Fruit fly (Drosophila melanogaster): ENCODE measurements around the gene Hsc70-4.

Gene Hsc70-4

dm6 chr3R:15293005-15293877 is 50.8 kb downstream of the Hsc70-4 start (continued):
- TF ChIP-seq MTF-1 (GFP tag; optimal IDR thresholded peaks at IDR 0.05; ENCODE audit: borderline replicate concordance) (no peak), Eip74EF (GFP tag; optimal IDR thresholded peaks at IDR 0.05) (peak in 1 of 2 experiments; percentile 25), gfzf (GFP tag; optimal IDR thresholded peaks at IDR 0.05) (no peak), dimm (GFP tag; IDR thresholded peaks at IDR 0.05) (no peak), HmgD (GFP tag; optimal IDR thresholded peaks at IDR 0.05) (no peak), CG8359 (GFP tag; optimal IDR thresholded peaks at IDR 0.05; ENCODE audit: borderline replicate concordance) (no peak), Sox100B (GFP tag; optimal IDR thresholded peaks at IDR 0.05) (peak; percentile 29), CG9727 (GFP tag; optimal IDR thresholded peaks at IDR 0.05) (peak; percentile 6), CG13123 (GFP tag; optimal IDR thresholded peaks at IDR 0.05) (no peak), CG2199 (GFP tag; IDR thresholded peaks at IDR 0.05) (no peak), CG1832 (GFP tag; optimal IDR thresholded peaks at IDR 0.05) (no peak), Deaf1 (tag; optimal IDR thresholded peaks at IDR 0.05) (no peak), ssp (GFP tag; IDR thresholded peaks at IDR 0.05) (no peak), Lpt (GFP tag; optimal IDR thresholded peaks at IDR 0.05) (no peak), amos (GFP tag; IDR thresholded peaks at IDR 0.05; ENCODE audit: partially characterized antibody) (no peak), CG9609 (GFP tag; optimal IDR thresholded peaks at IDR 0.05) (no peak), sens-2 (GFP tag; IDR thresholded peaks at IDR 0.05) (no peak), ci (GFP tag; IDR thresholded peaks at IDR 0.05) (no peak), CG8924 (tag; optimal IDR thresholded peaks at IDR 0.05) (no peak), jing (GFP tag; optimal IDR thresholded peaks at IDR 0.05) (no peak), sob (GFP tag; IDR thresholded peaks at IDR 0.05) (no peak), gce (GFP tag; IDR thresholded peaks at IDR 0.05) (no peak), ERR (GFP tag; optimal IDR thresholded peaks at IDR 0.05) (no peak), Dp (GFP tag; optimal IDR thresholded peaks at IDR 0.05) (no peak), CG17568 (GFP tag; optimal IDR thresholded peaks at IDR 0.05) (no peak), Dek (tag; optimal IDR thresholded peaks at IDR 0.05) (peak; percentile 13), lab (GFP tag; optimal IDR thresholded peaks at IDR 0.05) (peak; percentile 17), crol (GFP tag; IDR thresholded peaks at IDR 0.05) (peak; percentile 11; the same call in 1 of the 2 replicates), Usf (GFP tag; optimal IDR thresholded peaks at IDR 0.05) (no peak), PHDP (tag; optimal IDR thresholded peaks at IDR 0.05) (no peak), Awh (GFP tag; IDR thresholded peaks at IDR 0.05) (peak; percentile 69), CG3847 (GFP tag; IDR thresholded peaks at IDR 0.05) (no peak), bcd (GFP tag; optimal IDR thresholded peaks at IDR 0.05) (peak; percentile 39), Optix (GFP tag; IDR thresholded peaks at IDR 0.05) (no peak), CG12391 (tag; optimal IDR thresholded peaks at IDR 0.05) (no peak), Meics (GFP tag; optimal IDR thresholded peaks at IDR 0.05) (peak; percentile 33), kni (GFP tag; optimal IDR thresholded peaks at IDR 0.05) (no peak), stc (GFP tag; IDR thresholded peaks at IDR 0.05) (no peak), mld (GFP tag; IDR thresholded peaks at IDR 0.05; ENCODE audit: partially characterized antibody) (no peak), pzg (GFP tag; optimal IDR thresholded peaks at IDR 0.05) (no peak), CG34422 (GFP tag; IDR thresholded peaks at IDR 0.05) (no peak), Nf-YC (tag; optimal IDR thresholded peaks at IDR 0.05) (no peak), CG2129 (GFP tag; IDR thresholded peaks at IDR 0.05; ENCODE audit: partially characterized antibody) (no peak), CG3838 (GFP tag; optimal IDR thresholded peaks at IDR 0.05) (no peak), HLH4C (GFP tag; IDR thresholded peaks at IDR 0.05; ENCODE audit: partially characterized antibody) (no peak), mam (GFP tag; optimal IDR thresholded peaks at IDR 0.05) (no peak), slbo (GFP tag; IDR thresholded peaks at IDR 0.05) (0 out of 2 replicates have a peak, but pooled peaks have one; percentile 21), Poxn (GFP tag; IDR thresholded peaks at IDR 0.05) (no peak), shn (GFP tag; optimal IDR thresholded peaks at IDR 0.05) (no peak)
